Worm (Caenorhabditis elegans): ENCODE measurements around the gene faxc-2.
"Not testable (repeated sequence)": the region's sequence is repeated elsewhere in the genome, so short reads cannot be mapped to it uniquely, and the experiment has no call there.

The faxc-2 gene

ce11 chrII:13308990-13309389 is at the start of gene faxc-2:
Gene faxc-2, plus strand, starts transcription at chrII:13309290.
- TF ChIP-seq mbf-1, lin-11, lsy-2 (tag; optimal IDR thresholded peaks at IDR 0.05): not testable (repeated sequence)

ce11 chrII:13260540-13260939 is 48.5 kb upstream of the faxc-2 start:
- TF ChIP-seq mbf-1 (tag; optimal IDR thresholded peaks at IDR 0.05) = no peak
- TF ChIP-seq unc-39 (tag; optimal IDR thresholded peaks at IDR 0.05) = no peak
- TF ChIP-seq lin-13 (GFP tag; optimal IDR thresholded peaks at IDR 0.05) = no peak

- TF ChIP-seq nhr-237 (tag; optimal IDR thresholded peaks at IDR 0.05) (no peak), gmeb-1 (tag; optimal IDR thresholded peaks at IDR 0.05) (no peak), sma-9 (GFP tag; optimal IDR thresholded peaks at IDR 0.05) (no peak), sma-9 (tag; optimal IDR thresholded peaks at IDR 0.05) (no peak), ceh-82 (tag; optimal IDR thresholded peaks at IDR 0.05) (no peak), elt-3 (tag; optimal IDR thresholded peaks at IDR 0.05) (no peak), ztf-4 (tag; optimal IDR thresholded peaks at IDR 0.05) (no peak), crh-2 (tag; optimal IDR thresholded peaks at IDR 0.05) (no peak), unc-55 (GFP tag; optimal IDR thresholded peaks at IDR 0.05) (no peak), lsy-2 (tag; optimal IDR thresholded peaks at IDR 0.05) (no peak), aly-2 (tag; optimal IDR thresholded peaks at IDR 0.05) (no peak), ztf-1 (GFP tag; conservative IDR thresholded peaks at IDR 0.05) (no peak), ceh-16 (tag; optimal IDR thresholded peaks at IDR 0.05) (no peak), nhr-11 (tag; optimal IDR thresholded peaks at IDR 0.05) (no peak), unc-39 (tag; optimal IDR thresholded peaks at IDR 0.05) (no peak), nhr-12 (tag; optimal IDR thresholded peaks at IDR 0.05) (no peak), skn-1 (tag; optimal IDR thresholded peaks at IDR 0.05) (no peak), nhr-23 (tag; optimal IDR thresholded peaks at IDR 0.05) (no peak)
These were observed 41.8 kb upstream of the faxc-2 start for ce11 chrII:13267305-13267704.

- no peak for TF ChIP-seq ZK546.5 (tag; optimal IDR thresholded peaks at IDR 0.05)
- no peak for TF ChIP-seq nhr-21 (tag; optimal IDR thresholded peaks at IDR 0.05)
- TF ChIP-seq nhr-129 (tag; optimal IDR thresholded peaks at IDR 0.05) = no peak
- TF ChIP-seq blmp-1 (tag; optimal IDR thresholded peaks at IDR 0.05; ENCODE audit: insufficient read depth) = no peak
- no peak for TF ChIP-seq crh-2 (tag; optimal IDR thresholded peaks at IDR 0.05)
- TF ChIP-seq nhr-23 (tag; optimal IDR thresholded peaks at IDR 0.05) = no peak
- TF ChIP-seq dmd-4 (tag; optimal IDR thresholded peaks at IDR 0.05) = no peak
- no peak for TF ChIP-seq zag-1 (tag; optimal IDR thresholded peaks at IDR 0.05)
- TF ChIP-seq lsy-2 (tag; optimal IDR thresholded peaks at IDR 0.05) = no peak
- TF ChIP-seq aly-2 (tag; optimal IDR thresholded peaks at IDR 0.05) = no peak
- no peak for TF ChIP-seq lin-11 (tag; optimal IDR thresholded peaks at IDR 0.05)
These were observed 38.3 kb upstream of the faxc-2 start, which contains the start of gene Y48C3A.5 for ce11 chrII:13270776-13271175. Gene Y48C3A.5, plus strand, starts transcription at chrII:13271076.

- TF ChIP-seq nhr-11 (tag; optimal IDR thresholded peaks at IDR 0.05) (no peak), mab-5 (tag; optimal IDR thresholded peaks at IDR 0.05) (no peak), Y55F3AM.14 (GFP tag; optimal IDR thresholded peaks at IDR 0.05) (no peak), nhr-23 (tag; optimal IDR thresholded peaks at IDR 0.05) (no peak), blmp-1 (tag; optimal IDR thresholded peaks at IDR 0.05; ENCODE audit: insufficient read depth) (no peak), unc-39 (tag; optimal IDR thresholded peaks at IDR 0.05) (no peak), ceh-82 (tag; optimal IDR thresholded peaks at IDR 0.05) (no peak), nhr-77 (tag; optimal IDR thresholded peaks at IDR 0.05) (no peak), nhr-6 (tag; optimal IDR thresholded peaks at IDR 0.05) (no peak), nhr-12 (tag; optimal IDR thresholded peaks at IDR 0.05) (no peak), elt-3 (tag; optimal IDR thresholded peaks at IDR 0.05) (no peak), nhr-10 (tag; optimal IDR thresholded peaks at IDR 0.05) (no peak)
These were observed 30.9 kb upstream of the faxc-2 start for ce11 chrII:13278214-13278613.

- TF ChIP-seq elt-3 (tag; optimal IDR thresholded peaks at IDR 0.05) (no peak), ceh-16 (tag; optimal IDR thresholded peaks at IDR 0.05) (no peak), peb-1 (tag; optimal IDR thresholded peaks at IDR 0.05) (no peak), elt-1 (tag; optimal IDR thresholded peaks at IDR 0.05) (no peak), nhr-77 (tag; optimal IDR thresholded peaks at IDR 0.05) (no peak), unc-62 (GFP tag; optimal IDR thresholded peaks at IDR 0.05) (no peak), lin-11 (tag; optimal IDR thresholded peaks at IDR 0.05) (no peak), dmd-4 (tag; optimal IDR thresholded peaks at IDR 0.05) (no peak), mab-5 (tag; optimal IDR thresholded peaks at IDR 0.05) (no peak)
These were observed 30.4 kb upstream of the faxc-2 start for ce11 chrII:13278716-13279115.

All from whole organism, L2 larva.